Worm (Caenorhabditis elegans): ENCODE measurements around the gene Y42H9AR.4.
A peak's percentile ranks its signal among the peaks of the same experiment; 100 is the strongest.

DNA sequence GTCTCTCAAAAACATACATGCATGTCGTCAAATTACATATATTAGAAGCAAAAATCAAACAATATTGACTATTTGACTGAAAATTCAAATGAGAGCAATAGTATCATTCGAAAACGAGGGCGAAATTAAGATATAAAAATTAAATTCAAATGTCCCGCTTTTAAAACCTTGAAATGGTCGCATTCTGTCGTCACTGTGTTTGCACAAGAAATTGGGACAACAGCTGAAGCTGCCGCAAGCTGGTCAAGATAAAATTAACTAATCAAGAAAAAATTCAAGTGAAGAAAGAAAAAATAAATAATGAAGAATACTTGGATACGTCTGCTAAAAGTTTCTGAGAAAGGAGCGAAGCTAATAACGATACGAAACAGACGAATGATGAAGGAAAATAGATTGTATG, 628 bp upstream of the Y42H9AR.4 start:
- no peak for TF ChIP-seq nhr-237 (tag; optimal IDR thresholded peaks at IDR 0.05)
- peak; percentile 48 for TF ChIP-seq pha-4 (tag; optimal IDR thresholded peaks at IDR 0.05)
- TF ChIP-seq ztf-4 (tag; optimal IDR thresholded peaks at IDR 0.05): no peak
- TF ChIP-seq zag-1 (tag; optimal IDR thresholded peaks at IDR 0.05): no peak
- TF ChIP-seq elt-2 (tag; optimal IDR thresholded peaks at IDR 0.05): no peak
- no peak for TF ChIP-seq fos-1 (tag; optimal IDR thresholded peaks at IDR 0.05)
- TF ChIP-seq unc-62 (GFP tag; optimal IDR thresholded peaks at IDR 0.05): no peak
- no peak for TF ChIP-seq skn-1 (tag; optimal IDR thresholded peaks at IDR 0.05)
- TF ChIP-seq fkh-10 (GFP tag; optimal IDR thresholded peaks at IDR 0.05): no peak
- no peak for TF ChIP-seq ama-1 (optimal IDR thresholded peaks at IDR 0.05)
- TF ChIP-seq ztf-11 (tag; optimal IDR thresholded peaks at IDR 0.05): no peak
- TF ChIP-seq egl-27 (tag; optimal IDR thresholded peaks at IDR 0.05): no peak
- no peak for TF ChIP-seq elt-3 (tag; optimal IDR thresholded peaks at IDR 0.05)

All from whole organism, L3 larva.